Fruit fly (Drosophila melanogaster) whole organism, wandering third instar larva: ENCODE results near the gene Jhbp16.

Experiments used
- Dif ChIP-seq: fragments of 200-275, 200-300 bp; sonication (Bioruptor generic); optimal IDR thresholded peaks from 2 replicates; lab custom pipeline; 2018; ENCODE audit warnings: missing biosample characterization, missing genetic modification characterization; ENCODE audit not compliant: partially characterized antibody
- Mio ChIP-seq: sonication (Bioruptor generic); optimal IDR thresholded peaks from 2 replicates; lab custom pipeline; 2016; ENCODE audit warnings: missing biosample characterization, missing genetic modification characterization
- OdsH ChIP-seq: fragments of 200-800 bp; sonication (Bioruptor generic); optimal IDR thresholded peaks from 2 replicates; lab custom pipeline; 2016; ENCODE audit warnings: missing biosample characterization, mild to moderate bottlenecking, missing genetic modification characterization
- sage ChIP-seq: fragments of 200-800 bp; sonication (Bioruptor generic); optimal IDR thresholded peaks from 2 replicates; lab custom pipeline; 2016; ENCODE audit warnings: missing biosample characterization, mild to moderate bottlenecking, missing genetic modification characterization

DNA sequence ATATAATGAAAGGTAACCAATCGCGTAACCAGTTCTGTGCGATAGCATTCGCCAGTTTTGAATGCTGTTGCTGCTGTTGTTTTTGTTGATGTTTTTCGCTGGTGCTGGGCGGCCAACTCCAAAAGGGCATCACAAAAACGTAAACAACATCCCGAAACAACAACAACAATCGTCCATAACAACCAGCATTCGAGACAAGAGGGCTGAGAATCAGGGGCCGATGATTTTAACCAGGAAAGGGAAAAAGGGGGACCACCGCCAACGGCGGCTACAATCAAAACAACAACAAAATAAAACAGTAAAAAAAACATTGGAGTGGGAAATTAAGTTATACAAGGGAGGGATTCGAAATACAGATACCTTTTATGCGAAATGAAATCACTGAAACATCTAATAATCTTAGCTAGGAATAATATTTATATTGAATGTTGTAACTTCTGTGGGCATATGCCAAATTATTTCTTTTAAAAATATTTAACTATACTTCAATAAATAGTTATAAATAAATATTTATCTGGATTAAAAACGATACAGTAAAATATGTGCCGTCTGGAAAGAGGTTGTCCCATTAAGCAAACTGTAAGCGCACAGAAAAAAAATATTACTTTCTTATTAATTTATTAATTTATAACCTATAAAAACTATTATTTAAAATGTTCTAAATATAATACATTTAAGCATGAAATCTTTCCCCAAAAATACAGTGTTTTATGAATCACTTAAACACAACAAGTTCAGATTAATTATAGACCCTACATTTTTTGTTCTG is 15.0 kb upstream of the Jhbp16 start:
- TF ChIP-seq Mio (GFP tag; lab: Kevin White, UChicago) (no peak), Dif (GFP tag; lab: Kevin White, UChicago) (no peak), OdsH (peak; percentile 48), sage (no peak)
